Worm (Caenorhabditis elegans) whole organism, L1 larva: ENCODE results near the gene F19F10.3.

Experiments
- C34B4.2 ChIP-seq: sonication (generic microtip); optimal IDR thresholded peaks from 2 replicates; lab custom pipeline; 2017; ENCODE audit warnings: mild to moderate bottlenecking, missing genetic modification characterization, missing compliant biosample characterization
- Y116A8C.19 ChIP-seq: sonication (generic microtip); optimal IDR thresholded peaks from 2 replicates; lab custom pipeline; 2016; ENCODE audit warnings: missing compliant biosample characterization, missing genetic modification characterization, borderline replicate concordance
- aly-2 ChIP-seq: fragments of 150-350 bp; optimal IDR thresholded peaks from 2 replicates; lab custom pipeline; 2014; ENCODE audit warnings: missing biosample characterization, missing genetic modification characterization
- ceh-63 ChIP-seq: fragments of 200-800 bp; sonication (Bioruptor generic); optimal IDR thresholded peaks from 2 replicates; lab custom pipeline; 2018; ENCODE audit warnings: mild to moderate bottlenecking, missing genetic modification characterization, missing compliant biosample characterization
- ceh-82 ChIP-seq, 3 experiments: fragments of 150-350 bp in 1 of 3; sonication (generic microtip) in 2 of 3; optimal IDR thresholded peaks; 2 replicates each; lab custom pipeline; 2014 to 2017; ENCODE audit warnings: missing biosample characterization in 3 of 3, missing genetic modification characterization in 3 of 3
- ceh-88 ChIP-seq: fragments of 200-800 bp; sonication (Bioruptor generic); IDR thresholded peaks from 2 replicates; pipeline ENCODE4 v1.3.6; 2022; ENCODE audit warnings: missing genetic modification characterization, missing compliant biosample characterization
- ces-1 ChIP-seq: fragments of 150-350 bp; optimal IDR thresholded peaks from 2 replicates; lab custom pipeline; 2014; ENCODE audit warnings: missing biosample characterization, missing genetic modification reagents, missing genetic modification characterization
- dpl-1 ChIP-seq, 3 experiments: fragments of 150-350 bp in 2 of 3; sonication (generic microtip) in 1 of 3; optimal IDR thresholded peaks; 2 replicates each; lab custom pipeline; 2014 to 2017; ENCODE audit warnings: missing biosample characterization in 3 of 3, missing genetic modification characterization in 3 of 3, missing genetic modification reagents in 3 of 3
- dsc-1 ChIP-seq: sonication (generic microtip); optimal IDR thresholded peaks from 2 replicates; lab custom pipeline; 2016; ENCODE audit warnings: mild to moderate bottlenecking, missing genetic modification characterization, missing compliant biosample characterization
- efl-1 ChIP-seq, 4 experiments: fragments of 150-350 bp; optimal IDR thresholded peaks in 3 of 4; peaks in 1 of 4; 1 replicate in 1 of 4; 2 replicates in 3 of 4; lab custom pipeline; 2014; ENCODE audit warnings: missing biosample characterization in 2 of 4, missing genetic modification characterization in 2 of 4, missing genetic modification reagents in 2 of 4
- egl-13 ChIP-seq: sonication (generic microtip); optimal IDR thresholded peaks from 2 replicates; lab custom pipeline; 2016; ENCODE audit warnings: missing genotype, missing genetic modification reagents, missing genetic modification characterization, missing compliant biosample characterization
- elt-3 ChIP-seq, 6 experiments: fragments of 150-350 bp in 1 of 6; sonication (generic microtip); optimal IDR thresholded peaks; 2 replicates each; lab custom pipeline; 2017 to 2018; ENCODE audit warnings: missing biosample characterization in 6 of 6, missing genetic modification characterization in 6 of 6, inconsistent platforms in 1 of 6
- fkh-10 ChIP-seq: sonication (generic microtip); optimal IDR thresholded peaks from 2 replicates; lab custom pipeline; 2017; ENCODE audit warnings: missing biosample characterization, missing genetic modification reagents, missing genetic modification characterization
- fkh-4 ChIP-seq: sonication (generic microtip); optimal IDR thresholded peaks from 2 replicates; lab custom pipeline; 2016; ENCODE audit warnings: missing compliant biosample characterization, missing genetic modification characterization, borderline replicate concordance
- fkh-8 ChIP-seq: sonication (generic microtip); optimal IDR thresholded peaks from 2 replicates; lab custom pipeline; 2016; ENCODE audit warnings: mild to moderate bottlenecking, missing genetic modification characterization, missing compliant biosample characterization
- fos-1 ChIP-seq: fragments of 150-350 bp; optimal IDR thresholded peaks from 2 replicates; lab custom pipeline; 2014; ENCODE audit warnings: missing biosample characterization, missing genetic modification characterization
- grh-1 ChIP-seq: fragments of 200-800 bp; sonication (Bioruptor generic); IDR thresholded peaks from 2 replicates; pipeline ENCODE4 v1.3.6; 2022; ENCODE audit warnings: missing genetic modification reagents, missing genetic modification characterization, missing compliant biosample characterization
- hlh-17 ChIP-seq: fragments of 200-800 bp; sonication (Bioruptor generic); optimal IDR thresholded peaks from 2 replicates; lab custom pipeline; 2018; ENCODE audit warnings: missing genetic modification characterization, mild to moderate bottlenecking, missing compliant biosample characterization, moderate library complexity, borderline replicate concordance
- hlh-4 ChIP-seq: sonication (generic microtip); optimal IDR thresholded peaks from 2 replicates; lab custom pipeline; 2016; ENCODE audit warnings: mild to moderate bottlenecking, missing genetic modification characterization, missing compliant biosample characterization
- irx-1 ChIP-seq: sonication (generic microtip); optimal IDR thresholded peaks from 2 replicates; lab custom pipeline; 2016; ENCODE audit warnings: missing genetic modification characterization, missing compliant biosample characterization
- isw-1 ChIP-seq: fragments of 200-800 bp; sonication (Bioruptor generic); IDR thresholded peaks from 2 replicates; pipeline ENCODE4 v1.3.6; 2022; ENCODE audit warnings: missing genetic modification characterization, missing compliant biosample characterization
- jun-1 ChIP-seq: fragments of 150-350 bp; optimal IDR thresholded peaks from 2 replicates; lab custom pipeline; 2014; ENCODE audit warnings: missing biosample characterization, missing genetic modification reagents, missing genetic modification characterization
- lin-15B ChIP-seq: fragments of 150-350 bp; sonication (generic microtip); optimal IDR thresholded peaks from 3 replicates; lab custom pipeline; 2014; ENCODE audit warnings: missing biosample characterization, missing genetic modification characterization
- lin-39 ChIP-seq: fragments of 150-350 bp; optimal IDR thresholded peaks from 2 replicates; lab custom pipeline; 2014; ENCODE audit warnings: missing biosample characterization, missing genetic modification reagents, missing genetic modification characterization
- mdl-1 ChIP-seq, 2 experiments: fragments of 150-350 bp; optimal IDR thresholded peaks; 2 replicates each; lab custom pipeline; 2014 to 2017; ENCODE audit warnings: missing biosample characterization in 2 of 2, missing genetic modification characterization in 2 of 2, inconsistent platforms in 1 of 2
- mef-2 ChIP-seq: fragments of 150-350 bp; optimal IDR thresholded peaks from 2 replicates; lab custom pipeline; 2014; ENCODE audit warnings: missing biosample characterization, missing genetic modification characterization
- mep-1 ChIP-seq: fragments of 150-350 bp; optimal IDR thresholded peaks from 2 replicates; lab custom pipeline; 2014; ENCODE audit warnings: missing biosample characterization, missing genetic modification characterization
- nhr-11 ChIP-seq: fragments of 150-350 bp; optimal IDR thresholded peaks from 2 replicates; lab custom pipeline; 2014; ENCODE audit warnings: missing biosample characterization, missing genetic modification characterization
- nhr-20 ChIP-seq: sonication (generic microtip); optimal IDR thresholded peaks from 2 replicates; lab custom pipeline; 2016; ENCODE audit warnings: mild to moderate bottlenecking, missing genetic modification characterization, missing compliant biosample characterization
- nhr-237 ChIP-seq: fragments of 150-350 bp; optimal IDR thresholded peaks from 2 replicates; lab custom pipeline; 2014; ENCODE audit warnings: missing biosample characterization, missing genetic modification characterization
- nhr-71 ChIP-seq: sonication (generic microtip); optimal IDR thresholded peaks from 2 replicates; lab custom pipeline; 2016; ENCODE audit warnings: mild to moderate bottlenecking, missing genetic modification characterization, moderate library complexity, missing compliant biosample characterization
- nhr-84 ChIP-seq: sonication (generic microtip); optimal IDR thresholded peaks from 2 replicates; lab custom pipeline; 2017; ENCODE audit warnings: missing biosample characterization, missing genetic modification characterization
- nhr-85 ChIP-seq: sonication (generic microtip); peaks from one replicate; lab custom pipeline; 2016; ENCODE audit warnings: missing genetic modification characterization, inconsistent platforms, missing compliant biosample characterization
- nhr-90 ChIP-seq: sonication (generic microtip); optimal IDR thresholded peaks from 2 replicates; lab custom pipeline; 2016; ENCODE audit warnings: mild to moderate bottlenecking, missing genetic modification characterization, missing compliant biosample characterization; ENCODE audit not compliant: poor library complexity
- pag-3 ChIP-seq: sonication (generic microtip); optimal IDR thresholded peaks from 2 replicates; lab custom pipeline; 2017; ENCODE audit warnings: missing genetic modification characterization, mild to moderate bottlenecking, missing compliant biosample characterization, antibody characterized with exemption, borderline replicate concordance; ENCODE audit not compliant: insufficient read depth
- pax-3 ChIP-seq: fragments of 200-800 bp; sonication (Bioruptor generic); optimal IDR thresholded peaks from 2 replicates; lab custom pipeline; 2018; ENCODE audit warnings: mild to moderate bottlenecking, missing genetic modification characterization, moderate library complexity, missing compliant biosample characterization
- pqm-1 ChIP-seq: sonication (generic microtip); optimal IDR thresholded peaks from 3 replicates; lab custom pipeline; 2017; ENCODE audit warnings: missing biosample characterization, missing genetic modification characterization
- skn-1 ChIP-seq: fragments of 150-350 bp; optimal IDR thresholded peaks from 2 replicates; lab custom pipeline; 2014; ENCODE audit warnings: missing biosample characterization, missing genetic modification characterization
- snu-23 ChIP-seq: sonication (generic microtip); optimal IDR thresholded peaks from 2 replicates; lab custom pipeline; 2016; ENCODE audit warnings: missing genetic modification characterization, missing compliant biosample characterization
- sox-4 ChIP-seq: sonication (generic microtip); optimal IDR thresholded peaks from 2 replicates; lab custom pipeline; 2016; ENCODE audit warnings: missing genetic modification characterization, missing compliant biosample characterization
- sptf-1 ChIP-seq: fragments of 150-350 bp; optimal IDR thresholded peaks from 2 replicates; lab custom pipeline; 2014; ENCODE audit warnings: missing biosample characterization, missing genetic modification characterization
- sup-37 ChIP-seq: fragments of 200-800 bp; sonication (Bioruptor generic); optimal IDR thresholded peaks from 2 replicates; lab custom pipeline; 2018; ENCODE audit warnings: mild to moderate bottlenecking, missing genetic modification characterization, missing compliant biosample characterization
- tlp-1 ChIP-seq: fragments of 150-350 bp; optimal IDR thresholded peaks from 2 replicates; lab custom pipeline; 2014; ENCODE audit warnings: missing biosample characterization, missing genetic modification characterization
- unc-30 ChIP-seq: sonication (generic microtip); optimal IDR thresholded peaks from 2 replicates; lab custom pipeline; 2017; ENCODE audit warnings: missing biosample characterization, missing genetic modification characterization
- unc-62 ChIP-seq: fragments of 150-350 bp; optimal IDR thresholded peaks from 2 replicates; lab custom pipeline; 2014; ENCODE audit warnings: missing biosample characterization, missing genetic modification reagents, missing genetic modification characterization
- unc-86 ChIP-seq: sonication (generic microtip); optimal IDR thresholded peaks from 2 replicates; lab custom pipeline; 2016; ENCODE audit warnings: missing genetic modification characterization, missing compliant biosample characterization
- xbp-1 ChIP-seq: sonication (generic microtip); optimal IDR thresholded peaks from 2 replicates; lab custom pipeline; 2016; ENCODE audit warnings: missing genetic modification characterization, missing compliant biosample characterization
- zip-4 ChIP-seq: fragments of 200-800 bp; sonication (Bioruptor generic); optimal IDR thresholded peaks from 2 replicates; lab custom pipeline; 2018; ENCODE audit warnings: mild to moderate bottlenecking, missing genetic modification characterization, moderate library complexity, missing compliant biosample characterization
- ztf-11 ChIP-seq, 2 experiments: sonication (generic microtip); optimal IDR thresholded peaks; 2 replicates each; lab custom pipeline; 2016 to 2017; ENCODE audit warnings: missing genetic modification characterization in 2 of 2, missing biosample characterization in 1 of 2, missing compliant biosample characterization in 1 of 2
- ztf-4 ChIP-seq: fragments of 150-350 bp; optimal IDR thresholded peaks from 2 replicates; lab custom pipeline; 2014; ENCODE audit warnings: missing biosample characterization, missing genetic modification characterization

Gene F19F10.3

DNA sequence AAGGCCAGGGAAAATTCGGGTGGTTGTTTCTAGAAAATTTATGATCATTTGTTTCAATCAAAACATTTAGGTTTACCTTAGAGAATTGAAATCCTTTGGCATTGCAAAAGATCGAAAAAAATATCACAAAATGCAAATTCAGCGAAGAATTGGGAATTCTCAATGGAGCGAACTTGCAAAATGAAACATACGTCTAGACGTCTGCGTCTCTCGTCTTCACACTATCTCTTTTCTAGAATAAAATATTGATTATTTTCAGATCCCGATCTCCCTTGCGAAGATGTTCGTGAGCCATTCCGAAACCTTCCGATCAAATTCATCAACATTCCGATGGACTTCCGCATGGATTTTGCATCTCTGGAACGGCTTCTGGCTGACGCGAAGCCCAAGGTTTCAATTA, 28.5 kb downstream of the F19F10.3 start, which contains the start of gene ets-6 (continued):
- TF ChIP-seq pax-3 (tag; lab: Kevin White, UChicago), result no peak
- peak; percentile 49 for TF ChIP-seq jun-1 (tag; lab: Kevin White, UChicago)
- peak; percentile 72 for TF ChIP-seq mep-1 (tag; lab: Kevin White, UChicago)
- peak; percentile 25 for TF ChIP-seq lin-39 (tag; lab: Kevin White, UChicago)
- no peak for TF ChIP-seq Y116A8C.19 (tag; lab: Kevin White, UChicago)
- TF ChIP-seq pqm-1 (tag; lab: Kevin White, UChicago), result no peak
- no peak for TF ChIP-seq pag-3 (tag; lab: Kevin White, UChicago)
- peak; percentile 44 for TF ChIP-seq dsc-1
- TF ChIP-seq dpl-1 (GFP tag; optimal IDR thresholded peaks at IDR 0.05; lab: Kevin White, UChicago), result peak; percentile 39 to 65 (median 58)
- no peak for TF ChIP-seq egl-13
- TF ChIP-seq xbp-1 (tag; lab: Kevin White, UChicago), result peak; percentile 55
- TF ChIP-seq hlh-4 (tag; lab: Kevin White, UChicago), result no peak
- TF ChIP-seq nhr-90 (tag; lab: Kevin White, UChicago), result peak; percentile 46
- no peak for TF ChIP-seq tlp-1 (tag; lab: Kevin White, UChicago)
- peak; percentile 75 to 77 for TF ChIP-seq efl-1 (optimal IDR thresholded peaks at IDR 0.05; lab: Kevin White, UChicago)
- TF ChIP-seq efl-1 (GFP tag; optimal IDR thresholded peaks at IDR 0.05 in 1 of 2; lab: Kevin White, UChicago), result peak; percentile 67 to 96
- no peak for TF ChIP-seq fkh-4 (tag; lab: Kevin White, UChicago)
- no peak for TF ChIP-seq sptf-1
- TF ChIP-seq fkh-10 (GFP tag; lab: Kevin White, UChicago), result no peak
- TF ChIP-seq unc-62 (GFP tag; lab: Kevin White, UChicago), result no peak
- no peak for TF ChIP-seq ceh-63 (GFP tag; lab: Kevin White, UChicago)
- peak in 2 of 6 experiments; percentile 12 to 34 for TF ChIP-seq elt-3 (tag; optimal IDR thresholded peaks at IDR 0.05; lab: Kevin White, UChicago)
- TF ChIP-seq sup-37 (GFP tag; lab: Kevin White, UChicago), result no peak
- peak; percentile 43 for TF ChIP-seq unc-86
- TF ChIP-seq ces-1 (GFP tag; lab: Kevin White, UChicago), result no peak
- peak; percentile 25 for TF ChIP-seq skn-1 (tag; lab: Kevin White, UChicago)
- TF ChIP-seq C34B4.2, result no peak
- TF ChIP-seq nhr-20, result peak; percentile 65
- no peak for TF ChIP-seq ztf-4 (tag; lab: Kevin White, UChicago)
- peak; percentile 2 for TF ChIP-seq lin-15B (tag; lab: Kevin White, UChicago)
- no peak for TF ChIP-seq zip-4
- TF ChIP-seq nhr-85 (tag; lab: Kevin White, UChicago), result peak; percentile 82
- TF ChIP-seq isw-1 (GFP tag; lab: Robert Waterston, UW), result no peak
- no peak for TF ChIP-seq unc-30 (tag; lab: Kevin White, UChicago)

DNA sequence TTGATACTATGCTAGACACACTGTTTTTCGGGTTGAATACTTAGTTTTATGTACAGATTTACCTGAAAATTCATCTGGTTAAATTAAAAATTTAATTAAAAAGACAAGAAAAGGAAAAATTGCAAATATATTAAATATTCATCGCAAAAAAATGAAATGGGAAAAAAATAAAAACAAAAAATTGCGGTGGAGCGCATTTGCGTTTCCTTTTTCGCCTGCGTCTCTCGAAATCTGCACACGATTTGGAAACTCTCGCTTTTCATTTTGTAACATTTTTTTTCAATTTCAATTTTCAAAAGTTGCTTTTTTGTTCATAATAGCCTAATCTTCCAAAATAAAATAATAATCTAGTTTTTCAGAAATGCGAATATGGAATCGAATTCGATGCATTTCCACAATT, 35.7 kb downstream of the F19F10.3 start, which contains the start of the genes F19F10.11 and C50E3.5:
Gene F19F10.11 (minus strand): TSS at position 68 of the 400 bp plus-strand sequence.
Gene C50E3.5 (plus strand): TSS at position 360 of the 400 bp plus-strand sequence.
- TF ChIP-seq hlh-17 (no peak), nhr-237 (no peak), irx-1 (peak; percentile 42), ces-1 (GFP tag; lab: Kevin White, UChicago) (no peak), nhr-84 (tag; lab: Kevin White, UChicago) (no peak), nhr-71 (tag; lab: Kevin White, UChicago) (peak; percentile 79), aly-2 (tag; lab: Kevin White, UChicago) (no peak), ceh-88 (GFP tag; lab: Robert Waterston, UW) (no peak), sox-4 (no peak), grh-1 (GFP tag; lab: Robert Waterston, UW) (peak; percentile 18; the same call in 1 of the 2 replicates), nhr-90 (tag; lab: Kevin White, UChicago) (peak; percentile 66), ceh-82 (tag; optimal IDR thresholded peaks at IDR 0.05; lab: Kevin White, UChicago) (peak; percentile 21 to 60 (median 44)), nhr-11 (tag; lab: Kevin White, UChicago) (no peak), mdl-1 (tag; optimal IDR thresholded peaks at IDR 0.05; lab: Kevin White, UChicago) (peak in 1 of 2 experiments; percentile 32), mef-2 (no peak), fkh-8 (tag; lab: Kevin White, UChicago) (no peak), fos-1 (tag; lab: Kevin White, UChicago) (peak; percentile 46), snu-23 (GFP tag; lab: Kevin White, UChicago) (peak; percentile 78), ztf-11 (tag; optimal IDR thresholded peaks at IDR 0.05; lab: Kevin White, UChicago) (no peak), efl-1 (optimal IDR thresholded peaks at IDR 0.05; lab: Kevin White, UChicago) (peak; percentile 69 to 71), efl-1 (GFP tag; optimal IDR thresholded peaks at IDR 0.05 in 1 of 2; lab: Kevin White, UChicago) (peak; percentile 69 to 95), nhr-85 (tag; lab: Kevin White, UChicago) (peak; percentile 74), lin-15B (tag; lab: Kevin White, UChicago) (peak; percentile 38), xbp-1 (tag; lab: Kevin White, UChicago) (peak; percentile 67), ceh-63 (GFP tag; lab: Kevin White, UChicago) (no peak), unc-30 (tag; lab: Kevin White, UChicago) (no peak), skn-1 (tag; lab: Kevin White, UChicago) (peak; percentile 48)
